Fruit fly (Drosophila melanogaster) whole organism, embryonic: ENCODE results near the gene RanGAP.

Experiments used
- Ada2b ChIP-seq: fragments of 200-800 bp; sonication (Bioruptor generic); IDR thresholded peaks from 2 replicates; pipeline ENCODE4 v1.3.6; 2022; ENCODE audit warnings: missing biosample characterization, missing genetic modification characterization
- CG10565 ChIP-seq: fragments of 200-800 bp; sonication (Bioruptor generic); optimal IDR thresholded peaks from 3 replicates; lab custom pipeline; 2016; ENCODE audit warnings: missing biosample characterization, mild to moderate bottlenecking, missing genetic modification characterization
- CG12236 ChIP-seq: fragments of 200-800 bp; sonication (Bioruptor generic); optimal IDR thresholded peaks from 2 replicates; lab custom pipeline; 2016; ENCODE audit warnings: missing biosample characterization, missing genetic modification characterization
- CG14860 ChIP-seq: fragments of 200-800 bp; sonication (Bioruptor generic); IDR thresholded peaks from 3 replicates; pipeline ENCODE4 v1.3.6; 2022; ENCODE audit warnings: missing biosample characterization, missing genetic modification characterization; ENCODE audit not compliant: partially characterized antibody
- CG17912 ChIP-seq: fragments of 200-800 bp; sonication (Bioruptor generic); optimal IDR thresholded peaks from 2 replicates; lab custom pipeline; 2018; ENCODE audit warnings: missing biosample characterization, mild to moderate bottlenecking, missing genetic modification characterization
- CG18011 ChIP-seq: fragments of 200-800 bp; sonication (Bioruptor generic); optimal IDR thresholded peaks from 2 replicates; lab custom pipeline; 2017; ENCODE audit warnings: missing biosample characterization, missing genetic modification characterization, mild to moderate bottlenecking, moderate library complexity, missing genotype
- CG18599 ChIP-seq: fragments of 200-800 bp; sonication (Bioruptor generic); optimal IDR thresholded peaks from 3 replicates; lab custom pipeline; 2017; ENCODE audit warnings: missing biosample characterization, missing genetic modification characterization, mild to moderate bottlenecking, moderate library complexity, missing genetic modification reagents
- CG2116 ChIP-seq: fragments of 200-800 bp; sonication (Bioruptor generic); optimal IDR thresholded peaks from 3 replicates; lab custom pipeline; 2018; ENCODE audit warnings: missing biosample characterization, mild to moderate bottlenecking, missing genetic modification characterization
- CG31224 ChIP-seq: fragments of 200-800 bp; sonication (Bioruptor generic); IDR thresholded peaks from 2 replicates; pipeline ENCODE4 v1.3.6; 2022; ENCODE audit warnings: missing biosample characterization, missing genetic modification characterization
- CG3407 ChIP-seq: fragments of 200-800 bp; sonication (Bioruptor generic); optimal IDR thresholded peaks from 2 replicates; lab custom pipeline; 2018; ENCODE audit warnings: missing biosample characterization, mild to moderate bottlenecking, missing genetic modification characterization
- CG42726 ChIP-seq: fragments of 200-800 bp; sonication (Bioruptor generic); IDR thresholded peaks from 2 replicates; pipeline ENCODE4 v1.3.6; 2022; ENCODE audit warnings: missing biosample characterization, missing genetic modification characterization; ENCODE audit not compliant: partially characterized antibody
- CG4360 ChIP-seq: fragments of 200-800 bp; sonication (Bioruptor generic); IDR thresholded peaks from 2 replicates; pipeline ENCODE4 v1.3.6; 2022; ENCODE audit warnings: missing biosample characterization, missing genetic modification characterization
- CG6689 ChIP-seq: fragments of 200-800 bp; sonication (Bioruptor generic); IDR thresholded peaks from 2 replicates; pipeline ENCODE4 v1.3.6; 2022; ENCODE audit warnings: missing biosample characterization, missing genetic modification characterization
- CG6813 ChIP-seq: fragments of 200-800 bp; sonication (Bioruptor generic); optimal IDR thresholded peaks from 2 replicates; lab custom pipeline; 2017; ENCODE audit warnings: missing biosample characterization, missing genetic modification characterization, mild to moderate bottlenecking, moderate library complexity, missing genetic modification reagents
- CG6854 ChIP-seq: fragments of 200-800 bp; sonication (Bioruptor generic); optimal IDR thresholded peaks from 3 replicates; lab custom pipeline; 2017; ENCODE audit warnings: missing biosample characterization, mild to moderate bottlenecking, missing genetic modification characterization
- CG7357 ChIP-seq: fragments of 200-800 bp; sonication (Bioruptor generic); IDR thresholded peaks from 3 replicates; pipeline ENCODE4 v1.3.6; 2022; ENCODE audit warnings: missing biosample characterization, missing genetic modification characterization
- CG7928 ChIP-seq: fragments of 200-800 bp; sonication (Bioruptor generic); optimal IDR thresholded peaks from 2 replicates; lab custom pipeline; 2017; ENCODE audit warnings: missing biosample characterization, mild to moderate bottlenecking, missing genetic modification characterization
- CG7963 ChIP-seq: fragments of 200-800 bp; sonication (Bioruptor generic); IDR thresholded peaks from 3 replicates; pipeline ENCODE4 v1.3.6; 2022; ENCODE audit warnings: missing biosample characterization, missing genetic modification characterization; ENCODE audit not compliant: partially characterized antibody
- CG8478 ChIP-seq: fragments of >200 bp; optimal IDR thresholded peaks from 2 replicates; lab custom pipeline; 2018
- CG9437 ChIP-seq: fragments of 200-800 bp; sonication (Bioruptor generic); optimal IDR thresholded peaks from 2 replicates; lab custom pipeline; 2018; ENCODE audit warnings: missing biosample characterization, mild to moderate bottlenecking, missing genetic modification characterization
- CG9876 ChIP-seq: fragments of 200-800 bp; sonication (Bioruptor generic); optimal IDR thresholded peaks from 2 replicates; lab custom pipeline; 2016; ENCODE audit warnings: missing biosample characterization, missing genetic modification characterization
- D ChIP-seq, 2 experiments: fragments of 200-800 bp in 1 of 2; fragments of >200 bp in 1 of 2; sonication (Bioruptor generic) in 1 of 2; optimal IDR thresholded peaks; 2 replicates in 1 of 2; 3 replicates in 1 of 2; lab custom pipeline; 2017; ENCODE audit warnings: mild to moderate bottlenecking in 1 of 2, missing biosample characterization in 1 of 2, missing genetic modification characterization in 1 of 2, missing genetic modification reagents in 1 of 2
- Dad ChIP-seq: fragments of 200-800 bp; sonication (Bioruptor generic); optimal IDR thresholded peaks from 3 replicates; lab custom pipeline; 2016; ENCODE audit warnings: missing biosample characterization, missing genetic modification characterization
- ERR ChIP-seq: fragments of 200-800 bp; sonication (Bioruptor generic); optimal IDR thresholded peaks from 2 replicates; lab custom pipeline; 2016; ENCODE audit warnings: missing biosample characterization, missing genetic modification characterization
- Fer2 ChIP-seq: fragments of 200-800 bp; sonication (Bioruptor generic); optimal IDR thresholded peaks from 2 replicates; lab custom pipeline; 2018; ENCODE audit warnings: missing biosample characterization, mild to moderate bottlenecking, missing genetic modification characterization, moderate library complexity
- HmgZ ChIP-seq: fragments of 200-800 bp; sonication (Bioruptor generic); optimal IDR thresholded peaks from 2 replicates; lab custom pipeline; 2018; ENCODE audit warnings: missing biosample characterization, mild to moderate bottlenecking, missing genetic modification characterization
- Hr51 ChIP-seq, 2 experiments: fragments of 200-800 bp; sonication (Bioruptor generic); optimal IDR thresholded peaks; 2 replicates in 1 of 2; 3 replicates in 1 of 2; lab custom pipeline; 2016 to 2018; ENCODE audit warnings: missing biosample characterization in 2 of 2, missing genetic modification characterization in 2 of 2, mild to moderate bottlenecking in 1 of 2, moderate library complexity in 1 of 2
- Oli ChIP-seq: fragments of 200-800 bp; sonication (Bioruptor generic); optimal IDR thresholded peaks from 2 replicates; lab custom pipeline; 2018; ENCODE audit warnings: missing biosample characterization, mild to moderate bottlenecking, missing genetic modification characterization, moderate library complexity
- Pdp1 ChIP-seq, 2 experiments: fragments of 200-800 bp; sonication (Bioruptor generic); optimal IDR thresholded peaks; 3 replicates each; lab custom pipeline; 2016; ENCODE audit warnings: missing biosample characterization in 2 of 2, missing genetic modification characterization in 2 of 2, mild to moderate bottlenecking in 1 of 2, moderate library complexity in 1 of 2
- Sox102F ChIP-seq: fragments of 200-800 bp; sonication (Bioruptor generic); optimal IDR thresholded peaks from 2 replicates; lab custom pipeline; 2018; ENCODE audit warnings: missing biosample characterization, mild to moderate bottlenecking, missing genetic modification characterization, moderate library complexity
- ato ChIP-seq: fragments of 200-800 bp; sonication (Bioruptor generic); IDR thresholded peaks from 2 replicates; pipeline ENCODE4 v1.3.6; 2022; ENCODE audit warnings: missing biosample characterization, missing genetic modification characterization; ENCODE audit not compliant: partially characterized antibody
- bab2 ChIP-seq: fragments of 200-800 bp; sonication (Bioruptor generic); optimal IDR thresholded peaks from 2 replicates; lab custom pipeline; 2016; ENCODE audit warnings: missing biosample characterization, missing genetic modification characterization
- dm ChIP-seq: fragments of 200-800 bp; sonication (Bioruptor generic); optimal IDR thresholded peaks from 3 replicates; lab custom pipeline; 2016; ENCODE audit warnings: missing biosample characterization, missing genetic modification characterization
- exex ChIP-seq: fragments of 200-800 bp; sonication (Bioruptor generic); optimal IDR thresholded peaks from 4 replicates; lab custom pipeline; 2018; ENCODE audit warnings: missing biosample characterization, mild to moderate bottlenecking, missing genetic modification characterization, moderate library complexity
- fd64A ChIP-seq: fragments of 200-800 bp; sonication (Bioruptor generic); optimal IDR thresholded peaks from 3 replicates; lab custom pipeline; 2018; ENCODE audit warnings: missing biosample characterization, mild to moderate bottlenecking, missing genetic modification characterization
- gsb-n ChIP-seq: fragments of 200-800 bp; sonication (Bioruptor generic); optimal IDR thresholded peaks from 3 replicates; lab custom pipeline; 2018; ENCODE audit warnings: missing biosample characterization, mild to moderate bottlenecking, missing genetic modification characterization
- h ChIP-seq: fragments of >200 bp; optimal IDR thresholded peaks from 2 replicates; lab custom pipeline; 2017
- lbe ChIP-seq: fragments of 200-800 bp; sonication (Bioruptor generic); optimal IDR thresholded peaks from 2 replicates; lab custom pipeline; 2016; ENCODE audit warnings: missing biosample characterization, mild to moderate bottlenecking, missing genetic modification characterization
- phol ChIP-seq: fragments of 200-800 bp; sonication (Bioruptor generic); optimal IDR thresholded peaks from 3 replicates; lab custom pipeline; 2018; ENCODE audit warnings: missing biosample characterization, mild to moderate bottlenecking, missing genetic modification characterization, moderate library complexity
- repo ChIP-seq: fragments of 200-800 bp; sonication (Bioruptor generic); optimal IDR thresholded peaks from 2 replicates; lab custom pipeline; 2016; ENCODE audit warnings: missing biosample characterization, missing genetic modification characterization
- run ChIP-seq: fragments of 200-800 bp; sonication (Bioruptor generic); optimal IDR thresholded peaks from 3 replicates; lab custom pipeline; 2018; ENCODE audit warnings: missing biosample characterization, mild to moderate bottlenecking, missing genetic modification characterization
- salm ChIP-seq: fragments of 200-800 bp; sonication (Bioruptor generic); optimal IDR thresholded peaks from 2 replicates; lab custom pipeline; 2018; ENCODE audit warnings: missing biosample characterization, mild to moderate bottlenecking, missing genetic modification characterization
- seq ChIP-seq: fragments of 200-800 bp; sonication (Bioruptor generic); IDR thresholded peaks from 2 replicates; pipeline ENCODE4 v1.3.6; 2022; ENCODE audit warnings: missing biosample characterization, missing genetic modification characterization
- shn ChIP-seq: fragments of 200-800 bp; sonication (Bioruptor generic); optimal IDR thresholded peaks from 3 replicates; lab custom pipeline; 2016; ENCODE audit warnings: missing biosample characterization, missing genetic modification characterization
- slp2 ChIP-seq: fragments of 200-800 bp; sonication (Bioruptor generic); optimal IDR thresholded peaks from 2 replicates; lab custom pipeline; 2016; ENCODE audit warnings: missing biosample characterization, missing genetic modification characterization
- tap ChIP-seq: fragments of 200-800 bp; optimal IDR thresholded peaks from 3 replicates; lab custom pipeline; 2019; ENCODE audit warnings: missing biosample characterization, mild to moderate bottlenecking, missing genetic modification characterization, moderate library complexity
- tgo ChIP-seq: fragments of 200-800 bp; sonication (Bioruptor generic); IDR thresholded peaks from 3 replicates; pipeline ENCODE4 v1.3.6; 2022; ENCODE audit warnings: missing biosample characterization, missing genetic modification characterization
- tll ChIP-seq, 2 experiments: fragments of 200-800 bp in 1 of 2; fragments of >200 bp in 1 of 2; sonication (Bioruptor generic) in 1 of 2; optimal IDR thresholded peaks; 2 replicates each; lab custom pipeline; 2017 to 2019; ENCODE audit warnings: missing biosample characterization in 2 of 2, missing genetic modification characterization in 2 of 2, mild to moderate bottlenecking in 1 of 2, moderate library complexity in 1 of 2
- wor ChIP-seq: fragments of 200-800 bp; sonication (Bioruptor generic); IDR thresholded peaks from 2 replicates; pipeline ENCODE4 v1.3.6; 2022; ENCODE audit warnings: missing biosample characterization, missing genetic modification characterization

The RanGAP gene

dm6 chr2L:19425765-19426329, 15.9 kb upstream of the RanGAP start (continued):
- peak; percentile 46 for TF ChIP-seq salm
- peak; percentile 74 for TF ChIP-seq Ada2b (GFP tag; lab: Robert Waterston, UW)
- TF ChIP-seq CG18599 (GFP tag; lab: Kevin White, UChicago), result peak; percentile 80
- peak; percentile 42 for TF ChIP-seq shn (GFP tag; lab: Kevin White, UChicago)
- TF ChIP-seq Hr51 (GFP tag; optimal IDR thresholded peaks at IDR 0.05; lab: Kevin White, UChicago), result peak; percentile 16 to 82
- no peak for TF ChIP-seq CG14860 (GFP tag; lab: Robert Waterston, UW)
- TF ChIP-seq fd64A (GFP tag; lab: Kevin White, UChicago), result no peak
- TF ChIP-seq exex (tag; lab: Kevin White, UChicago), result peak; percentile 68
- TF ChIP-seq CG17912 (GFP tag; lab: Kevin White, UChicago), result peak; percentile 73
- TF ChIP-seq HmgZ (tag; lab: Kevin White, UChicago), result no peak
- TF ChIP-seq CG31224 (GFP tag; lab: Robert Waterston, UW), result peak; percentile 38; the same call in 1 of the 2 replicates
- TF ChIP-seq CG7928 (GFP tag; lab: Kevin White, UChicago), result no peak
- peak; percentile 20 for TF ChIP-seq CG10565 (GFP tag; lab: Kevin White, UChicago)
- peak; percentile 62; the same call in 1 of the 2 replicates for TF ChIP-seq seq
- TF ChIP-seq ERR, result no peak
- peak; percentile 76 for TF ChIP-seq Sox102F (GFP tag; lab: Kevin White, UChicago)
- peak; percentile 12 for TF ChIP-seq lbe (GFP tag; lab: Kevin White, UChicago)
- peak; percentile 32 for TF ChIP-seq CG18011 (GFP tag; lab: Kevin White, UChicago)
- peak; percentile 64; the same call in 1 of the 2 replicates for TF ChIP-seq CG6689 (GFP tag; lab: Robert Waterston, UW)
- TF ChIP-seq CG42726 (GFP tag; lab: Robert Waterston, UW), result 0 out of 2 replicates have a peak, but pooled peaks have one; percentile 15
- TF ChIP-seq CG2116 (GFP tag; lab: Kevin White, UChicago), result peak; percentile 4
- TF ChIP-seq CG9876, result peak; percentile 39
- TF ChIP-seq CG7963 (GFP tag; lab: Robert Waterston, UW), result no peak
- peak; percentile 44 for TF ChIP-seq CG9437
- peak; percentile 15 for TF ChIP-seq Dad (GFP tag; lab: Kevin White, UChicago)
- TF ChIP-seq CG8478, result no peak
- peak; percentile 74 for TF ChIP-seq Oli (tag; lab: Kevin White, UChicago)
- TF ChIP-seq ato, result no peak
- no peak for TF ChIP-seq dm
- TF ChIP-seq Fer2 (tag; lab: Kevin White, UChicago), result peak; percentile 32
- TF ChIP-seq CG12236 (GFP tag; lab: Kevin White, UChicago), result no peak
- TF ChIP-seq CG7357 (GFP tag; lab: Robert Waterston, UW), result no peak
- peak; percentile 19 to 91 for TF ChIP-seq tll (GFP tag; optimal IDR thresholded peaks at IDR 0.05; lab: Kevin White, UChicago)
- TF ChIP-seq run, result peak; percentile 6
- TF ChIP-seq Pdp1 (GFP tag; optimal IDR thresholded peaks at IDR 0.05; lab: Kevin White, UChicago), result peak; percentile 57 to 61
- peak; percentile 47 for TF ChIP-seq repo (GFP tag; lab: Kevin White, UChicago)
- peak; percentile 69 for TF ChIP-seq tgo (GFP tag; lab: Robert Waterston, UW)
- TF ChIP-seq CG4360 (GFP tag; lab: Robert Waterston, UW), result peak; percentile 80
- peak; percentile 47 for TF ChIP-seq slp2
- TF ChIP-seq gsb-n (tag; lab: Kevin White, UChicago), result peak; percentile 64
- TF ChIP-seq h, result no peak
- TF ChIP-seq CG3407 (GFP tag; lab: Kevin White, UChicago), result peak; percentile 30
- TF ChIP-seq phol (tag; lab: Kevin White, UChicago), result peak; percentile 75
- TF ChIP-seq CG6813, result peak; percentile 75
- TF ChIP-seq D (optimal IDR thresholded peaks at IDR 0.05; lab: Kevin White, UChicago), result no peak
- peak; percentile 68 for TF ChIP-seq D (GFP tag; optimal IDR thresholded peaks at IDR 0.05; lab: Kevin White, UChicago)
- peak; percentile 52 for TF ChIP-seq bab2 (GFP tag; lab: Kevin White, UChicago)
- no peak for TF ChIP-seq wor (GFP tag; lab: Robert Waterston, UW)
- peak; percentile 69 for TF ChIP-seq tap
- TF ChIP-seq CG6854 (GFP tag; lab: Kevin White, UChicago), result peak; percentile 7
